Fruit fly (Drosophila melanogaster): ENCODE data around the gene Xport-A.

Gene Xport-A

DNA sequence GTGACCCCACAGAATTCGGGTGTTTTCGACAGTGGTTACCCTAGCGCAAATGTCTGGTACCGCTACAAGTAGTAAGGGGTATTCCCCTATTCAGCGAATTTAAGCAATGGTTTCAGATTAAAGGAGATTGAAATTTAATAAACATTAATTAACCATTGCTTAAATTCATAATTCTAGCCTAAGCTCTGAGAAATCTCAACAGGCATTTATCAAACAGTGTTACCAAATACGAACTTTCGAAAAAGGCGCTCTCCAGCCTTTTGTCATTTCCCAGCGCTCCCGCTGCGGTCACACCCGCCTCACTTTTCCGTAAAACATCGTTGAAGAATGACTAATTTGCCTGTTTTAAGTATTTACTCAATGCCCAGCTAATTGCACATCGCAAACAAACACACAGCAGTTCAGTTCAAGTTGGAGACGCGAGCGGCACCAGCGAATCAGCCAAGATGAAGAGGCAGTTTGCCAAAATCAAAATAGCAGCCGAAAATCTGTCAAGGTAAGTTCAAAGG lies 10.3 kb downstream of the Xport-A start, which contains the start of the genes Surf6 and RhoGAP92B (continued):
- peak; percentile 51 for TF ChIP-seq CG30020 (tag; optimal IDR thresholded peaks at IDR 0.05)
- no peak for TF ChIP-seq dati (GFP tag; IDR thresholded peaks at IDR 0.05)
- no peak for TF ChIP-seq CG6175 (GFP tag; IDR thresholded peaks at IDR 0.05)
- no peak for TF ChIP-seq emc (GFP tag; optimal IDR thresholded peaks at IDR 0.05)
- TF ChIP-seq CG6272 (GFP tag; IDR thresholded peaks at IDR 0.05) = no peak
- TF ChIP-seq CG10321 (GFP tag; IDR thresholded peaks at IDR 0.05) = no peak
- peak; percentile 71 for TF ChIP-seq lilli (GFP tag; optimal IDR thresholded peaks at IDR 0.05)
- peak; percentile 59; the same call in 1 of the 2 replicates for TF ChIP-seq Rfx (GFP tag; IDR thresholded peaks at IDR 0.05)
- TF ChIP-seq CG30403 (GFP tag; optimal IDR thresholded peaks at IDR 0.05) = peak; percentile 43
- TF ChIP-seq CG6854 (GFP tag; optimal IDR thresholded peaks at IDR 0.05) = peak; percentile 11
- TF ChIP-seq Stat92E (GFP tag; optimal IDR thresholded peaks at IDR 0.05) = peak in 1 of 3 experiments; percentile 71
- TF ChIP-seq CG16863 (GFP tag; optimal IDR thresholded peaks at IDR 0.05) = peak; percentile 40
- TF ChIP-seq CG14667 (GFP tag; IDR thresholded peaks at IDR 0.05) = no peak
- TF ChIP-seq sug (tag; optimal IDR thresholded peaks at IDR 0.05) = peak; percentile 69
- 0 out of 2 replicates have a peak, but pooled peaks have one; percentile 23 for TF ChIP-seq CG32772 (GFP tag; IDR thresholded peaks at IDR 0.05)
- TF ChIP-seq CG6765 (GFP tag; optimal IDR thresholded peaks at IDR 0.05) = peak; percentile 75
- TF ChIP-seq CG3065 (GFP tag; optimal IDR thresholded peaks at IDR 0.05) = peak; percentile 12
- peak; percentile 19 for TF ChIP-seq maf-S (GFP tag; optimal IDR thresholded peaks at IDR 0.05)
- peak; percentile 51 for TF ChIP-seq ftz-f1 (GFP tag; optimal IDR thresholded peaks at IDR 0.05)
- TF ChIP-seq CG11456 (GFP tag; IDR thresholded peaks at IDR 0.05) = no peak
- TF ChIP-seq mld (GFP tag; IDR thresholded peaks at IDR 0.05; ENCODE audit: partially characterized antibody) = no peak
- peak; percentile 49 for TF ChIP-seq CG12942 (GFP tag; optimal IDR thresholded peaks at IDR 0.05)
- TF ChIP-seq Dref (GFP tag; IDR thresholded peaks at IDR 0.05) = 0 out of 2 replicates have a peak, but pooled peaks have one; percentile 21
- 0 out of 2 replicates have a peak, but pooled peaks have one; percentile 23 for TF ChIP-seq CG17612 (GFP tag; IDR thresholded peaks at IDR 0.05)
- TF ChIP-seq CG2889 (GFP tag; IDR thresholded peaks at IDR 0.05) = no peak
- TF ChIP-seq Opbp (GFP tag; IDR thresholded peaks at IDR 0.05; ENCODE audit: partially characterized antibody) = no peak; the same call in 2 of the 3 replicates
- TF ChIP-seq tll (GFP tag; optimal IDR thresholded peaks at IDR 0.05) = no peak
- no peak for TF ChIP-seq CG4404 (GFP tag; IDR thresholded peaks at IDR 0.05)
- peak; percentile 57 for TF ChIP-seq run (tag; optimal IDR thresholded peaks at IDR 0.05)
- TF ChIP-seq CG2712 (tag; optimal IDR thresholded peaks at IDR 0.05) = peak; percentile 67
- no peak for TF ChIP-seq oc (tag; optimal IDR thresholded peaks at IDR 0.05)
- TF ChIP-seq CG15073 (GFP tag; optimal IDR thresholded peaks at IDR 0.05) = no peak
- 0 out of 3 replicates have a peak, but pooled peaks have one; percentile 32 for TF ChIP-seq CG14050 (GFP tag; IDR thresholded peaks at IDR 0.05)
- TF ChIP-seq CG13123 (GFP tag; optimal IDR thresholded peaks at IDR 0.05) = no peak
- no peak for TF ChIP-seq yki (optimal IDR thresholded peaks at IDR 0.05)
- TF ChIP-seq nom (GFP tag; optimal IDR thresholded peaks at IDR 0.05) = peak; percentile 78
- peak; percentile 96 for TF ChIP-seq gfzf (GFP tag; optimal IDR thresholded peaks at IDR 0.05)
- no peak for TF ChIP-seq CG11696 (GFP tag; IDR thresholded peaks at IDR 0.05)
- no peak for TF ChIP-seq lov (optimal IDR thresholded peaks at IDR 0.05)
- no peak for TF ChIP-seq lov (GFP tag; IDR thresholded peaks at IDR 0.05)
- TF ChIP-seq CG17912 (GFP tag; optimal IDR thresholded peaks at IDR 0.05) = no peak
- TF ChIP-seq slbo (GFP tag; IDR thresholded peaks at IDR 0.05) = peak; percentile 38
- no peak for TF ChIP-seq bowl (GFP tag; IDR thresholded peaks at IDR 0.05)
- peak; percentile 50; the same call in 1 of the 2 replicates for TF ChIP-seq Xrp1 (GFP tag; IDR thresholded peaks at IDR 0.05)
- no peak for TF ChIP-seq Hmx (GFP tag; optimal IDR thresholded peaks at IDR 0.05)
- TF ChIP-seq btn (GFP tag; optimal IDR thresholded peaks at IDR 0.05) = no peak
- TF ChIP-seq dmrt11E (tag; optimal IDR thresholded peaks at IDR 0.05) = peak; percentile 50
- peak; percentile 57 for TF ChIP-seq BtbVII (GFP tag; optimal IDR thresholded peaks at IDR 0.05)
- 0 out of 3 replicates have a peak, but pooled peaks have one; percentile 42 for TF ChIP-seq dysf (GFP tag; IDR thresholded peaks at IDR 0.05)
- TF ChIP-seq CG11695 (GFP tag; IDR thresholded peaks at IDR 0.05) = 0 out of 3 replicates have a peak, but pooled peaks have one; percentile 25
- no peak for TF ChIP-seq CG31388 (GFP tag; optimal IDR thresholded peaks at IDR 0.05)

All from whole organism, embryonic.